Worm (Caenorhabditis elegans): Measurements from ENCODE around the gene K08E7.4.
A peak's percentile ranks its signal among the peaks of the same experiment; 100 is the strongest.

Gene K08E7.4

DNA sequence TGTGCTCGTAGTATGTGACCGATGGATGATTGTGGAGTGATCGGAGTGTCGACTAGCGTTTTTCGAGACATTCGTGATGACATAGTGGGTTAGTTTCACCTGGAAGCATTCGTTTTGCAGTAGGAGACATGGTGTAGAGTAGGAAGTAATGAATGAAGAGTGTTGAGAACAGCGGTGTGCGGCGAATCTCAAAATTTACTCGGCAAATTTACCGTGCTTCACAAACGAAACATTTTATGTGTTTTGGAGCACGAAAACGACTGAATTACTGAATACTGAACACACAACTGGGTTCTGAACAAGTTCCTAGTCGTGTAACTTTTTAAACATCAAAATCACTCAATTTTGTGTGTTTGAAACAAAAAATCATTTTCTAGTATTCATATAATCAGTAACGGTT is 10.1 kb upstream of the K08E7.4 start, which contains the start of gene K08E7.6:
Gene K08E7.6, minus strand, starts transcription at position 101 of the 400 bp plus-strand sequence.
- TF ChIP-seq aly-2 (tag; optimal IDR thresholded peaks at IDR 0.05) = no peak
- TF ChIP-seq nhr-237 (tag; optimal IDR thresholded peaks at IDR 0.05) = no peak
- no peak for TF ChIP-seq ztf-11 (tag; optimal IDR thresholded peaks at IDR 0.05)
- TF ChIP-seq mdl-1 (tag; optimal IDR thresholded peaks at IDR 0.05) = no peak
- TF ChIP-seq nhr-67 (tag; optimal IDR thresholded peaks at IDR 0.05) = no peak
- no peak for TF ChIP-seq ZK546.5 (tag; optimal IDR thresholded peaks at IDR 0.05)
- no peak for TF ChIP-seq nhr-76 (tag; optimal IDR thresholded peaks at IDR 0.05)

DNA sequence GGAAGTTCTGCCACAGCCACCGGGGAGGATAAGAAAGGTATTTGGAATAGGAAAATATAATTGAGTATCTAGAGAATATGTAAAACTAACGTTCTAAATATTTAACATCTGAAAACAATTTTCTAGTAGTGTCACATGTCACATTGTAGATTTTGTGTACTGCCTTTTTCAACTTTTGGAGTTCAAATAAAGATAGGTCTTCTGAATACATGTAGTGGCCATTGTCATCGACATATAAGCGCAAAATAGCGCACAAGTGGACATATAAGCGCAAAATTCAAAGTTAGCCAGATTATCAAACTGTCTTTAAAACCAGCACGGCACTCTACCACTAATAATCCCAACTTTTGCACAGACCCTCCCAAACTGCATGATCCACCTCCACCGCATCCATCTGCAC is 3.3 kb upstream of the K08E7.4 start:
- TF ChIP-seq fkh-2 (tag; optimal IDR thresholded peaks at IDR 0.05) = no peak
- TF ChIP-seq nhr-28 (tag; optimal IDR thresholded peaks at IDR 0.05) = no peak
- TF ChIP-seq nhr-237 (tag; optimal IDR thresholded peaks at IDR 0.05) = no peak
- TF ChIP-seq lin-15B (tag; optimal IDR thresholded peaks at IDR 0.05) = no peak
- no peak for TF ChIP-seq ceh-28 (tag; optimal IDR thresholded peaks at IDR 0.05)
- no peak for TF ChIP-seq nhr-12 (tag; optimal IDR thresholded peaks at IDR 0.05)

DNA sequence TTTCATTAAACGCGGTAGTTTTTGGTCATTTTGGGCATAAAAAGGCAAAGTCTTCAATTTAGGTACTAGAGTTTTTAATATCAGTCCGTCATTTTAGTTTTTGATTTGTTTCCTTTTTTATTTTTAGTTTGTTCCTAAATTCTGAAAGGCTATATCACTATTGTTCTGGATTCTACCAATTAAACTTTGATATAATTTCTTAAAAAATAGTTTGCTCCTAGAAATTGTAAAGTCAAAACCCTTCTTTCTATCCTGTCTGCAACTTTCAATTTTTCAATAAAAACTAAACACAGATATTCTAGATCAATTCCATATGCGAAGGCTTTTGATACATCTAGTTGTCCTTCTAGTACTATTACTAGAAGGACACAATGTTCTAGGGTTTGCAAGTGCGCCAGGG is 2.1 kb upstream of the K08E7.4 start, which contains the start of gene K08E7.5:
Gene K08E7.5, plus strand, starts transcription at position 301 of the 400 bp plus-strand sequence.
- TF ChIP-seq daf-12 (tag; optimal IDR thresholded peaks at IDR 0.05) (no peak), ceh-82 (tag; optimal IDR thresholded peaks at IDR 0.05) (no peak), skn-1 (tag; optimal IDR thresholded peaks at IDR 0.05) (no peak), nhr-12 (tag; optimal IDR thresholded peaks at IDR 0.05) (no peak), nfya-1 (tag; optimal IDR thresholded peaks at IDR 0.05; ENCODE audit: insufficient read depth) (no peak), ZK546.5 (tag; optimal IDR thresholded peaks at IDR 0.05) (no peak), lin-39 (tag; optimal IDR thresholded peaks at IDR 0.05) (no peak), sea-2 (GFP tag; optimal IDR thresholded peaks at IDR 0.05) (no peak), ceh-28 (tag; optimal IDR thresholded peaks at IDR 0.05) (no peak), fos-1 (tag; optimal IDR thresholded peaks at IDR 0.05) (no peak), pha-4 (tag; optimal IDR thresholded peaks at IDR 0.05) (no peak), nhr-11 (tag; optimal IDR thresholded peaks at IDR 0.05) (no peak), elt-2 (tag; optimal IDR thresholded peaks at IDR 0.05) (no peak), nhr-43 (tag; optimal IDR thresholded peaks at IDR 0.05; ENCODE audit: poor library complexity, severe bottlenecking) (no peak), zag-1 (tag; optimal IDR thresholded peaks at IDR 0.05) (no peak), egl-27 (tag; optimal IDR thresholded peaks at IDR 0.05) (no peak), lsy-12 (tag; optimal IDR thresholded peaks at IDR 0.05) (no peak), unc-62 (GFP tag; optimal IDR thresholded peaks at IDR 0.05) (no peak), ceh-9 (tag; optimal IDR thresholded peaks at IDR 0.05) (no peak)

DNA sequence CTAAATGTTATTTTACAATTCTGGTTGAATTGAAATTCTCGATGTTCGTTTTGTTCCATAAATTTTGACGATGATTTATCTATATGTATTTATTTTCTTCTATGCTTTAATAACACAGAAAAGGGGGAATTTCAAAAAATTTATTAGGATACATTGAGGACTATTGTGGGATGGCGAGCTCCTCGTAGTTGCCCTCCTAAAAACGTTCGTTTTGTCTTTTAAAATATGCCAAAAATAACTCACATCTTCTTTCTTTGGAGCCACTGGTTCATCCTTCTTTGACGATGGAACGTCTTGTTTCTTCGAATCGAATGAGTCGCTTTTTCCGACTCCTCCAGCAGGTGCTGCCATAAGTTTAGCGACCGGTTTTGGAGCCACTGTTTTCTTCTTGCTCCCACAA is 401 bp downstream of the K08E7.4 start:
- TF ChIP-seq elt-1 (tag; optimal IDR thresholded peaks at IDR 0.05) = no peak
- TF ChIP-seq fkh-2 (tag; optimal IDR thresholded peaks at IDR 0.05) = no peak
- no peak for TF ChIP-seq ama-1 (optimal IDR thresholded peaks at IDR 0.05)
- no peak for TF ChIP-seq hmg-11 (tag; optimal IDR thresholded peaks at IDR 0.05)
- no peak for TF ChIP-seq ZK546.5 (tag; optimal IDR thresholded peaks at IDR 0.05)
- no peak for TF ChIP-seq nhr-25 (tag; optimal IDR thresholded peaks at IDR 0.05)
- no peak for TF ChIP-seq eor-1 (tag; optimal IDR thresholded peaks at IDR 0.05)
- TF ChIP-seq egl-5 (tag; optimal IDR thresholded peaks at IDR 0.05) = no peak
- TF ChIP-seq nhr-76 (tag; optimal IDR thresholded peaks at IDR 0.05) = no peak

DNA sequence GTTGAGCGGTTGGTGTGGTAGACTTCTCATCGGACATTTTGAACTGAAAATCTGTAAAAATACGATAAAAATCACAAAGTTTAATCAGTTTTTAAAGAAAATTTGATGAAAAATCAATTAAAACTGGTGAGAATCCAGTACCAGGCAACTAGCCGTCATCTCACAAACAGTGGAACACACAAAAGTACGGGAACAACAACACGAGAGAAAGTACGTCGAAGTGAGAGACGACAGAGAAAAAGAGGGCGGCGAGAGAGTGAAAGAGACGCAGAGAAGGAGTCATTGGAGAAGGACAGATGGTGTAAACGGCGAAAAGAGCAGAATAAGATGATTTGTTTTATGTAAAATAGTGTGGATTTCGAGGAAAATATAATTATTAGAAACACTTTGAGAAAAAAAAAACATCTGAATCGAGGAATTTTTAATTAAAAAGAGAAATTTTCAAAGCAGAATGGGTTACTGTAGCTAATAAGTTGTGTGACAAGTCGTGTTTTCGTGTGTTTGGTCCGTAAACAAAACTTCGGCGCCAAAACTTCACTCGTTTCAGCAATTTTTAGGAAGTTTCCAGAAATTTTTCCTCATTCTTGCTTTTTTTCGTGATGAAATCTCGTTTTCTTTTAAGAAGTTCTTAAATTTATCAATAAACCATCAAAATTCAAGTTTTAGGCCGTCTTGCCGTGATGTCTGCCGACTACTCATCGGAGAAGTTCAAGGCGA is 3.6 kb downstream of the K08E7.4 start, which contains the start of the genes hsb-1 and let-99:
Gene hsb-1, minus strand, starts transcription at position 51 of the 717 bp plus-strand sequence.
Gene let-99, plus strand, starts transcription at position 667 of the 717 bp plus-strand sequence.
- TF ChIP-seq unc-62 (GFP tag; optimal IDR thresholded peaks at IDR 0.05) = no peak
- no peak for TF ChIP-seq ZK546.5 (tag; optimal IDR thresholded peaks at IDR 0.05)
- TF ChIP-seq ceh-28 (tag; optimal IDR thresholded peaks at IDR 0.05) = no peak
- TF ChIP-seq ztf-11 (tag; optimal IDR thresholded peaks at IDR 0.05) = no peak
- no peak for TF ChIP-seq pha-4 (tag; optimal IDR thresholded peaks at IDR 0.05)
- peak; percentile 31 for TF ChIP-seq nhr-25 (tag; optimal IDR thresholded peaks at IDR 0.05)
- TF ChIP-seq elt-2 (tag; optimal IDR thresholded peaks at IDR 0.05) = peak; percentile 12
- no peak for TF ChIP-seq jun-1 (tag; optimal IDR thresholded peaks at IDR 0.05)
- TF ChIP-seq egl-5 (tag; optimal IDR thresholded peaks at IDR 0.05) = peak; percentile 8
- TF ChIP-seq nhr-43 (tag; optimal IDR thresholded peaks at IDR 0.05; ENCODE audit: poor library complexity, severe bottlenecking) = no peak
- TF ChIP-seq nhr-28 (tag; optimal IDR thresholded peaks at IDR 0.05) = no peak

All from whole organism, L3 larva.